Fruit fly (Drosophila melanogaster) whole organism, embryonic: ENCODE results near the gene CG15927.
A peak's percentile ranks its signal among the peaks of the same experiment; 100 is the strongest.

Experiments
- C15 ChIP-seq: fragments of 200-800 bp; sonication (Bioruptor generic); IDR thresholded peaks from 3 replicates; pipeline ENCODE4 v1.3.6; 2022; ENCODE audit warnings: missing biosample characterization, missing genetic modification characterization
- CG10209 ChIP-seq: fragments of 200-800 bp; sonication (Bioruptor generic); optimal IDR thresholded peaks from 3 replicates; lab custom pipeline; 2017; ENCODE audit warnings: missing biosample characterization, mild to moderate bottlenecking, missing genetic modification characterization, missing genetic modification reagents
- CG1024 ChIP-seq: fragments of 200-800 bp; sonication (Bioruptor generic); IDR thresholded peaks from 2 replicates; pipeline ENCODE4 v1.3.6; 2022; ENCODE audit warnings: missing biosample characterization, missing genetic modification characterization
- CG10274 ChIP-seq: fragments of 200-800 bp; sonication (Bioruptor generic); optimal IDR thresholded peaks from 3 replicates; lab custom pipeline; 2017; ENCODE audit warnings: missing biosample characterization, mild to moderate bottlenecking, missing genetic modification characterization
- CG12769 ChIP-seq: fragments of 200-800 bp; sonication (Bioruptor generic); optimal IDR thresholded peaks from 2 replicates; lab custom pipeline; 2019; ENCODE audit warnings: missing biosample characterization, mild to moderate bottlenecking, missing genetic modification characterization, moderate library complexity
- CG13424 ChIP-seq: fragments of 200-800 bp; sonication (Bioruptor generic); optimal IDR thresholded peaks from 2 replicates; lab custom pipeline; 2019; ENCODE audit warnings: missing biosample characterization, mild to moderate bottlenecking, missing genetic modification characterization, moderate library complexity
- CG13775 ChIP-seq: fragments of 200-800 bp; sonication (Bioruptor generic); optimal IDR thresholded peaks from 3 replicates; lab custom pipeline; 2017; ENCODE audit warnings: missing biosample characterization, mild to moderate bottlenecking, missing genetic modification characterization
- CG14965 ChIP-seq: fragments of 200-800 bp; sonication (Bioruptor generic); optimal IDR thresholded peaks from 2 replicates; lab custom pipeline; 2016; ENCODE audit warnings: missing biosample characterization, missing genetic modification characterization, borderline replicate concordance
- CG16863 ChIP-seq: fragments of 200-800 bp; sonication (Bioruptor generic); optimal IDR thresholded peaks from 3 replicates; lab custom pipeline; 2016; ENCODE audit warnings: missing biosample characterization, missing genetic modification characterization
- CG17829 ChIP-seq: fragments of 200-800 bp; optimal IDR thresholded peaks from 2 replicates; lab custom pipeline; 2019; ENCODE audit warnings: missing biosample characterization, mild to moderate bottlenecking, missing genetic modification characterization, moderate library complexity
- CG18619 ChIP-seq: fragments of 200-800 bp; sonication (Bioruptor generic); optimal IDR thresholded peaks from 3 replicates; lab custom pipeline; 2017; ENCODE audit warnings: missing biosample characterization, mild to moderate bottlenecking, missing genetic modification characterization
- CG2129 ChIP-seq: fragments of 200-800 bp; sonication (Bioruptor generic); IDR thresholded peaks from 2 replicates; pipeline ENCODE4 v1.3.6; 2022; ENCODE audit warnings: missing biosample characterization, missing genetic modification characterization; ENCODE audit not compliant: partially characterized antibody
- CG30431 ChIP-seq: fragments of 200-800 bp; sonication (Bioruptor generic); optimal IDR thresholded peaks from 2 replicates; lab custom pipeline; 2017; ENCODE audit warnings: missing biosample characterization, missing genetic modification characterization
- CG33213 ChIP-seq: fragments of 200-800 bp; sonication (Bioruptor generic); optimal IDR thresholded peaks from 3 replicates; lab custom pipeline; 2016; ENCODE audit warnings: missing biosample characterization, missing genetic modification characterization
- CG3838 ChIP-seq: fragments of 200-800 bp; sonication (Bioruptor generic); optimal IDR thresholded peaks from 3 replicates; lab custom pipeline; 2016; ENCODE audit warnings: missing biosample characterization, missing genetic modification characterization
- CHES-1-like ChIP-seq: fragments of 200-800 bp; sonication (Bioruptor generic); optimal IDR thresholded peaks from 2 replicates; lab custom pipeline; 2016; ENCODE audit warnings: missing biosample characterization, missing genetic modification characterization
- Dfd ChIP-seq, 2 experiments: fragments of >200 bp; optimal IDR thresholded peaks; 2 replicates each; lab custom pipeline; 2017; ENCODE audit warnings: missing biosample characterization in 2 of 2, missing genetic modification characterization in 2 of 2
- Dip2 ChIP-seq: fragments of 200-800 bp; sonication (Bioruptor generic); IDR thresholded peaks from 2 replicates; pipeline ENCODE4 v1.3.6; 2022; ENCODE audit warnings: missing biosample characterization, missing genetic modification characterization
- Dip3 ChIP-seq: fragments of 200-800 bp; sonication (Bioruptor generic); optimal IDR thresholded peaks from 3 replicates; lab custom pipeline; 2016; ENCODE audit warnings: missing biosample characterization, missing genetic modification characterization
- ERR ChIP-seq: fragments of 200-800 bp; sonication (Bioruptor generic); optimal IDR thresholded peaks from 2 replicates; lab custom pipeline; 2016; ENCODE audit warnings: missing biosample characterization, missing genetic modification characterization
- Gug ChIP-seq: fragments of 200-800 bp; sonication (Bioruptor generic); IDR thresholded peaks from 4 replicates; pipeline ENCODE4 v1.3.6; 2022; ENCODE audit warnings: missing biosample characterization, missing genetic modification characterization
- HLH54F ChIP-seq: fragments of 200-800 bp; sonication (Bioruptor generic); optimal IDR thresholded peaks from 3 replicates; lab custom pipeline; 2016; ENCODE audit warnings: missing biosample characterization, missing genetic modification characterization
- Hr39 ChIP-seq: fragments of >200 bp; optimal IDR thresholded peaks from 2 replicates; lab custom pipeline; 2017
- MBD-R2 ChIP-seq: fragments of 200-800 bp; sonication (Bioruptor generic); IDR thresholded peaks from 2 replicates; pipeline ENCODE4 v1.3.6; 2022; ENCODE audit warnings: missing biosample characterization, missing genetic modification characterization
- Meics ChIP-seq: fragments of 200-800 bp; sonication (Bioruptor generic); optimal IDR thresholded peaks from 2 replicates; lab custom pipeline; 2017; ENCODE audit warnings: missing biosample characterization, mild to moderate bottlenecking, missing genetic modification characterization
- NC2β ChIP-seq: fragments of 200-800 bp; sonication (Bioruptor generic); optimal IDR thresholded peaks from 2 replicates; lab custom pipeline; 2016; ENCODE audit warnings: missing biosample characterization, missing genetic modification characterization
- Rfx ChIP-seq: fragments of 200-800 bp; sonication (Bioruptor generic); IDR thresholded peaks from 2 replicates; pipeline ENCODE4 v1.3.6; 2022; ENCODE audit warnings: missing biosample characterization, missing genetic modification characterization
- Sin3A ChIP-seq: fragments of >200 bp; optimal IDR thresholded peaks from 2 replicates; lab custom pipeline; 2018
- Tbp ChIP-seq: fragments of >200 bp; optimal IDR thresholded peaks from 2 replicates; lab custom pipeline; 2018; ENCODE audit warnings: missing biosample characterization, missing genetic modification characterization
- abd-A ChIP-seq: fragments of 200-800 bp; sonication (Bioruptor generic); optimal IDR thresholded peaks from 3 replicates; lab custom pipeline; 2019; ENCODE audit warnings: missing biosample characterization, mild to moderate bottlenecking, missing genetic modification characterization, moderate library complexity
- ash1 ChIP-seq: fragments of 200-800 bp; sonication (Bioruptor generic); optimal IDR thresholded peaks from 2 replicates; lab custom pipeline; 2018; ENCODE audit warnings: missing biosample characterization, mild to moderate bottlenecking, missing genetic modification characterization
- bbx ChIP-seq: fragments of 200-800 bp; sonication (Bioruptor generic); IDR thresholded peaks from 2 replicates; pipeline ENCODE4 v1.3.6; 2022; ENCODE audit warnings: missing biosample characterization, missing genetic modification characterization; ENCODE audit not compliant: partially characterized antibody
- da ChIP-seq: fragments of 200-800 bp; sonication (Bioruptor generic); optimal IDR thresholded peaks from 2 replicates; lab custom pipeline; 2016; ENCODE audit warnings: missing biosample characterization, missing genetic modification characterization
- dpn ChIP-seq, 2 experiments: fragments of 200-800 bp; sonication (Bioruptor generic); optimal IDR thresholded peaks; 3 replicates each; lab custom pipeline; 2016; ENCODE audit warnings: missing biosample characterization in 2 of 2, missing genetic modification characterization in 2 of 2
- ems ChIP-seq: fragments of 200-800 bp; sonication (Bioruptor generic); optimal IDR thresholded peaks from 3 replicates; lab custom pipeline; 2016; ENCODE audit warnings: missing biosample characterization, missing genetic modification characterization
- fd102C ChIP-seq: fragments of 200-800 bp; sonication (Bioruptor generic); optimal IDR thresholded peaks from 2 replicates; lab custom pipeline; 2018; ENCODE audit warnings: missing biosample characterization, mild to moderate bottlenecking, missing genetic modification characterization, moderate library complexity
- gcm ChIP-seq: fragments of 200-800 bp; sonication (Bioruptor generic); optimal IDR thresholded peaks from 2 replicates; lab custom pipeline; 2019; ENCODE audit warnings: missing biosample characterization, mild to moderate bottlenecking, missing genetic modification characterization, moderate library complexity
- jing ChIP-seq: fragments of 200-800 bp; sonication (Bioruptor generic); optimal IDR thresholded peaks from 2 replicates; lab custom pipeline; 2018; ENCODE audit warnings: missing biosample characterization, mild to moderate bottlenecking, missing genetic modification characterization
- luna ChIP-seq: fragments of 200-800 bp; sonication (Bioruptor generic); optimal IDR thresholded peaks from 2 replicates; lab custom pipeline; 2016; ENCODE audit warnings: missing biosample characterization, missing genetic modification characterization
- mirr ChIP-seq: fragments of 200-800 bp; sonication (Bioruptor generic); optimal IDR thresholded peaks from 3 replicates; lab custom pipeline; 2018; ENCODE audit warnings: missing biosample characterization, mild to moderate bottlenecking, missing genetic modification characterization
- nom ChIP-seq: fragments of 200-800 bp; sonication (Bioruptor generic); optimal IDR thresholded peaks from 2 replicates; lab custom pipeline; 2017; ENCODE audit warnings: missing biosample characterization, missing genetic modification characterization, mild to moderate bottlenecking, moderate library complexity, missing genetic modification reagents
- odd ChIP-seq: fragments of 200-800 bp; sonication (Bioruptor generic); optimal IDR thresholded peaks from 2 replicates; lab custom pipeline; 2017; ENCODE audit warnings: missing biosample characterization, mild to moderate bottlenecking, missing genetic modification characterization
- org-1 ChIP-seq: fragments of 200-800 bp; sonication (Bioruptor generic); optimal IDR thresholded peaks from 2 replicates; lab custom pipeline; 2017; ENCODE audit warnings: missing biosample characterization, missing genetic modification characterization
- p53 ChIP-seq: fragments of 200-800 bp; sonication (Bioruptor generic); optimal IDR thresholded peaks from 2 replicates; lab custom pipeline; 2016; ENCODE audit warnings: missing biosample characterization, missing genetic modification characterization
- prd ChIP-seq, 3 experiments: fragments of >200 bp in 2 of 3; fragments of 200-800 bp in 1 of 3; sonication (Bioruptor generic) in 1 of 3; optimal IDR thresholded peaks in 2 of 3; IDR thresholded peaks in 1 of 3; 2 replicates in 2 of 3; 3 replicates in 1 of 3; pipeline versions ENCODE4 v1.3.6 to Lab custom; 2017 to 2022; ENCODE audit warnings: missing biosample characterization in 1 of 3, missing genetic modification characterization in 1 of 3
- sc ChIP-seq, 3 experiments: fragments of >200 bp in 2 of 3; fragments of 200-800 bp in 1 of 3; sonication (Bioruptor generic) in 1 of 3; optimal IDR thresholded peaks; 2 replicates in 2 of 3; 3 replicates in 1 of 3; lab custom pipeline; 2017; ENCODE audit warnings: mild to moderate bottlenecking in 1 of 3, missing biosample characterization in 1 of 3, missing genetic modification characterization in 1 of 3, missing genetic modification reagents in 1 of 3
- schlank ChIP-seq: fragments of 200-800 bp; sonication (Bioruptor generic); optimal IDR thresholded peaks from 2 replicates; lab custom pipeline; 2018; ENCODE audit warnings: missing biosample characterization, mild to moderate bottlenecking, missing genetic modification characterization
- sd ChIP-seq: fragments of 200-800 bp; sonication (Bioruptor generic); optimal IDR thresholded peaks from 3 replicates; lab custom pipeline; 2018; ENCODE audit warnings: missing biosample characterization, mild to moderate bottlenecking, missing genetic modification characterization, moderate library complexity
- sens ChIP-seq: fragments of 200-800 bp; sonication (Bioruptor generic); peaks from one replicate; lab custom pipeline; 2016; ENCODE audit warnings: missing biosample characterization, missing genetic modification characterization
- vfl ChIP-seq: fragments of 200-800 bp; sonication (Bioruptor generic); optimal IDR thresholded peaks from 2 replicates; lab custom pipeline; 2016; ENCODE audit warnings: missing biosample characterization, missing genetic modification characterization

Gene CG15927

dm6 chrX:12466541-12467240 lies 12.2 kb downstream of the CG15927 start (continued):
- TF ChIP-seq dpn (GFP tag; optimal IDR thresholded peaks at IDR 0.05; lab: Kevin White, UChicago) (peak; percentile 30 to 60), ERR (GFP tag; lab: Kevin White, UChicago) (no peak), luna (GFP tag; lab: Kevin White, UChicago) (peak; percentile 40), sd (tag; lab: Kevin White, UChicago) (no peak), sens (GFP tag; lab: Kevin White, UChicago) (peak; percentile 92), Rfx (GFP tag; lab: Robert Waterston, UW) (peak; percentile 39), Dip2 (GFP tag; lab: Robert Waterston, UW) (no peak), sc (optimal IDR thresholded peaks at IDR 0.05; lab: Kevin White, UChicago) (no peak), sc (GFP tag; optimal IDR thresholded peaks at IDR 0.05; lab: Kevin White, UChicago) (no peak), ash1 (GFP tag; lab: Kevin White, UChicago) (no peak), Hr39 (lab: Kevin White, UChicago) (no peak), CG3838 (GFP tag; lab: Kevin White, UChicago) (no peak), odd (GFP tag; lab: Kevin White, UChicago) (peak; percentile 39), gcm (GFP tag; lab: Kevin White, UChicago) (peak; percentile 24), CG13424 (tag; lab: Kevin White, UChicago) (peak; percentile 59), schlank (tag; lab: Kevin White, UChicago) (no peak), CG14965 (no peak), CG1024 (no peak), HLH54F (GFP tag; lab: Kevin White, UChicago) (peak; percentile 40), Meics (peak; percentile 63), Gug (no peak), p53 (GFP tag; lab: Kevin White, UChicago) (no peak), CG16863 (GFP tag; lab: Kevin White, UChicago) (peak; percentile 13), CG10209 (GFP tag; lab: Kevin White, UChicago) (peak; percentile 46), CG18619 (GFP tag; lab: Kevin White, UChicago) (no peak), abd-A (tag; lab: Kevin White, UChicago) (peak; percentile 53), fd102C (GFP tag; lab: Kevin White, UChicago) (no peak), C15 (GFP tag; lab: Robert Waterston, UW) (no peak), ems (GFP tag; lab: Kevin White, UChicago) (peak; percentile 36), prd (optimal IDR thresholded peaks at IDR 0.05; lab: Kevin White, UChicago) (no peak), prd (GFP tag; IDR thresholded peaks at IDR 0.05; lab: Robert Waterston, UW) (peak; percentile 39; the same call in 2 of the 3 replicates), CG33213 (GFP tag; lab: Kevin White, UChicago) (no peak), Sin3A (lab: Kevin White, UChicago) (no peak), nom (no peak), vfl (GFP tag; lab: Kevin White, UChicago) (no peak), Dfd (GFP tag; optimal IDR thresholded peaks at IDR 0.05; lab: Kevin White, UChicago) (no peak), CG13775 (GFP tag; lab: Kevin White, UChicago) (peak; percentile 21), mirr (GFP tag; lab: Kevin White, UChicago) (no peak), Dip3 (peak; percentile 28), CG10274 (peak; percentile 16), jing (GFP tag; lab: Kevin White, UChicago) (no peak), bbx (no peak), CG2129 (GFP tag; lab: Robert Waterston, UW) (no peak), CG17829 (tag; lab: Kevin White, UChicago) (peak; percentile 15), CG30431 (no peak), MBD-R2 (GFP tag; lab: Robert Waterston, UW) (no peak), da (GFP tag; lab: Kevin White, UChicago) (no peak), CHES-1-like (peak; percentile 32), NC2β (GFP tag; lab: Kevin White, UChicago) (no peak), org-1 (GFP tag; lab: Kevin White, UChicago) (peak; percentile 46), Tbp (no peak), CG12769 (peak; percentile 17)
